Worm (Caenorhabditis elegans) whole organism, mixed stage, embryonic: ENCODE results near the gene nhr-231.

Source experiments
- mab-5 ChIP-seq: fragments of 150-350 bp; optimal IDR thresholded peaks from 2 replicates; lab custom pipeline; 2014; ENCODE audit warnings: missing biosample characterization, missing genetic modification characterization
- nhr-2 ChIP-seq: fragments of 150-350 bp; optimal IDR thresholded peaks from 2 replicates; lab custom pipeline; 2014; ENCODE audit warnings: missing biosample characterization, missing genetic modification characterization
- ztf-11 ChIP-seq: fragments of 150-350 bp; optimal IDR thresholded peaks from 2 replicates; lab custom pipeline; 2014; ENCODE audit warnings: missing biosample characterization, missing genetic modification characterization

- no peak for TF ChIP-seq ztf-11 (tag; lab: Kevin White, UChicago)
- no peak for TF ChIP-seq mab-5 (tag; lab: Kevin White, UChicago)
- no peak for TF ChIP-seq nhr-2 (tag; lab: Kevin White, UChicago)
Observed at ce11 chrV:18753036-18753435, 37.7 kb upstream of the nhr-231 start, which contains the start of gene F11D11.6.
